Worm (Caenorhabditis elegans) whole organism, L1 larva: ENCODE measurements around the gene nspd-7.

Experiments used
- C34B4.2 ChIP-seq: sonication (generic microtip); optimal IDR thresholded peaks from 2 replicates; lab custom pipeline; 2017; ENCODE audit warnings: mild to moderate bottlenecking, missing genetic modification characterization, missing compliant biosample characterization
- F16B12.6 ChIP-seq: fragments of 150-350 bp; optimal IDR thresholded peaks from 2 replicates; lab custom pipeline; 2014; ENCODE audit warnings: missing biosample characterization, missing genetic modification characterization
- Y116A8C.19 ChIP-seq: sonication (generic microtip); optimal IDR thresholded peaks from 2 replicates; lab custom pipeline; 2016; ENCODE audit warnings: missing compliant biosample characterization, missing genetic modification characterization, borderline replicate concordance
- aha-1 ChIP-seq: fragments of 150-350 bp; optimal IDR thresholded peaks from 2 replicates; lab custom pipeline; 2014; ENCODE audit warnings: missing biosample characterization, missing genetic modification characterization
- alr-1 ChIP-seq: fragments of 200-800 bp; sonication (Bioruptor generic); optimal IDR thresholded peaks from 2 replicates; lab custom pipeline; 2018; ENCODE audit warnings: borderline replicate concordance, mild to moderate bottlenecking, missing genetic modification characterization, missing compliant biosample characterization
- ama-1 ChIP-seq: fragments of 150-350 bp; optimal IDR thresholded peaks from 2 replicates; lab custom pipeline; 2014
- ceh-82 ChIP-seq, 3 experiments: fragments of 150-350 bp in 1 of 3; sonication (generic microtip) in 2 of 3; optimal IDR thresholded peaks; 2 replicates each; lab custom pipeline; 2014 to 2017; ENCODE audit warnings: missing biosample characterization in 3 of 3, missing genetic modification characterization in 3 of 3
- ceh-88 ChIP-seq: fragments of 200-800 bp; sonication (Bioruptor generic); IDR thresholded peaks from 2 replicates; pipeline ENCODE4 v1.3.6; 2022; ENCODE audit warnings: missing genetic modification characterization, missing compliant biosample characterization
- dsc-1 ChIP-seq: sonication (generic microtip); optimal IDR thresholded peaks from 2 replicates; lab custom pipeline; 2016; ENCODE audit warnings: mild to moderate bottlenecking, missing genetic modification characterization, missing compliant biosample characterization
- efl-1 ChIP-seq, 4 experiments: fragments of 150-350 bp; optimal IDR thresholded peaks in 3 of 4; peaks in 1 of 4; 1 replicate in 1 of 4; 2 replicates in 3 of 4; lab custom pipeline; 2014; ENCODE audit warnings: missing biosample characterization in 2 of 4, missing genetic modification characterization in 2 of 4, missing genetic modification reagents in 2 of 4
- efl-3 ChIP-seq: fragments of 200-800 bp; sonication (Bioruptor generic); optimal IDR thresholded peaks from 2 replicates; lab custom pipeline; 2018; ENCODE audit warnings: mild to moderate bottlenecking, missing genetic modification characterization, missing compliant biosample characterization
- egl-13 ChIP-seq: sonication (generic microtip); optimal IDR thresholded peaks from 2 replicates; lab custom pipeline; 2016; ENCODE audit warnings: missing genotype, missing genetic modification reagents, missing genetic modification characterization, missing compliant biosample characterization
- egl-27 ChIP-seq, 2 experiments: fragments of 150-350 bp in 1 of 2; sonication (generic microtip); optimal IDR thresholded peaks; 3 replicates each; lab custom pipeline; 2017 to 2018; ENCODE audit warnings: missing biosample characterization in 2 of 2, missing genetic modification characterization in 2 of 2, missing genetic modification reagents in 2 of 2
- elt-2 ChIP-seq: sonication (generic microtip); optimal IDR thresholded peaks from 2 replicates; lab custom pipeline; 2016; ENCODE audit warnings: missing genetic modification characterization, mild to moderate bottlenecking, inconsistent platforms, missing compliant biosample characterization, missing genetic modification reagents
- elt-3 ChIP-seq, 6 experiments: fragments of 150-350 bp in 1 of 6; sonication (generic microtip); optimal IDR thresholded peaks; 2 replicates each; lab custom pipeline; 2017 to 2018; ENCODE audit warnings: missing biosample characterization in 6 of 6, missing genetic modification characterization in 6 of 6, inconsistent platforms in 1 of 6
- ets-5 ChIP-seq: fragments of 200-800 bp; sonication (Bioruptor generic); IDR thresholded peaks from 2 replicates; pipeline ENCODE4 v1.3.6; 2022; ENCODE audit warnings: missing genetic modification characterization, missing compliant biosample characterization
- fkh-4 ChIP-seq: sonication (generic microtip); optimal IDR thresholded peaks from 2 replicates; lab custom pipeline; 2016; ENCODE audit warnings: missing compliant biosample characterization, missing genetic modification characterization, borderline replicate concordance
- fos-1 ChIP-seq: fragments of 150-350 bp; optimal IDR thresholded peaks from 2 replicates; lab custom pipeline; 2014; ENCODE audit warnings: missing biosample characterization, missing genetic modification characterization
- grh-1 ChIP-seq: fragments of 200-800 bp; sonication (Bioruptor generic); IDR thresholded peaks from 2 replicates; pipeline ENCODE4 v1.3.6; 2022; ENCODE audit warnings: missing genetic modification reagents, missing genetic modification characterization, missing compliant biosample characterization
- hpl-2 ChIP-seq: fragments of 150-350 bp; optimal IDR thresholded peaks from 2 replicates; lab custom pipeline; 2014; ENCODE audit warnings: missing biosample characterization, missing genetic modification reagents, missing genetic modification characterization
- lin-14 ChIP-seq: fragments of 200-800 bp; sonication (Bioruptor generic); optimal IDR thresholded peaks from 2 replicates; lab custom pipeline; 2018; ENCODE audit warnings: mild to moderate bottlenecking, missing genetic modification characterization, moderate library complexity, missing compliant biosample characterization
- lin-15B ChIP-seq: fragments of 150-350 bp; sonication (generic microtip); optimal IDR thresholded peaks from 3 replicates; lab custom pipeline; 2014; ENCODE audit warnings: missing biosample characterization, missing genetic modification characterization
- lin-39 ChIP-seq: fragments of 150-350 bp; optimal IDR thresholded peaks from 2 replicates; lab custom pipeline; 2014; ENCODE audit warnings: missing biosample characterization, missing genetic modification reagents, missing genetic modification characterization
- lir-3 ChIP-seq: sonication (generic microtip); optimal IDR thresholded peaks from 2 replicates; lab custom pipeline; 2016; ENCODE audit warnings: mild to moderate bottlenecking, missing genetic modification characterization, moderate library complexity, missing compliant biosample characterization; ENCODE audit not compliant: poor library complexity
- lsy-2 ChIP-seq, 2 experiments: fragments of 150-350 bp; optimal IDR thresholded peaks; 2 replicates each; lab custom pipeline; 2014; ENCODE audit warnings: missing biosample characterization in 2 of 2, missing genetic modification characterization in 2 of 2
- mdl-1 ChIP-seq, 2 experiments: fragments of 150-350 bp; optimal IDR thresholded peaks; 2 replicates each; lab custom pipeline; 2014 to 2017; ENCODE audit warnings: missing biosample characterization in 2 of 2, missing genetic modification characterization in 2 of 2, inconsistent platforms in 1 of 2
- mef-2 ChIP-seq: fragments of 150-350 bp; optimal IDR thresholded peaks from 2 replicates; lab custom pipeline; 2014; ENCODE audit warnings: missing biosample characterization, missing genetic modification characterization
- mep-1 ChIP-seq: fragments of 150-350 bp; optimal IDR thresholded peaks from 2 replicates; lab custom pipeline; 2014; ENCODE audit warnings: missing biosample characterization, missing genetic modification characterization
- nhr-12 ChIP-seq: sonication (generic microtip); optimal IDR thresholded peaks from 2 replicates; lab custom pipeline; 2017; ENCODE audit warnings: missing biosample characterization, missing genetic modification characterization
- nhr-19 ChIP-seq: fragments of 200-800 bp; sonication (Bioruptor generic); conservative IDR thresholded peaks from 2 replicates; pipeline ENCODE4 v1.3.6; 2022; ENCODE audit warnings: missing genetic modification characterization, missing compliant biosample characterization
- nhr-237 ChIP-seq: fragments of 150-350 bp; optimal IDR thresholded peaks from 2 replicates; lab custom pipeline; 2014; ENCODE audit warnings: missing biosample characterization, missing genetic modification characterization
- nhr-28 ChIP-seq: fragments of 150-350 bp; optimal IDR thresholded peaks from 2 replicates; lab custom pipeline; 2014; ENCODE audit warnings: missing biosample characterization, missing genetic modification characterization
- nhr-71 ChIP-seq: sonication (generic microtip); optimal IDR thresholded peaks from 2 replicates; lab custom pipeline; 2016; ENCODE audit warnings: mild to moderate bottlenecking, missing genetic modification characterization, moderate library complexity, missing compliant biosample characterization
- nhr-77 ChIP-seq: fragments of 150-350 bp; optimal IDR thresholded peaks from 2 replicates; lab custom pipeline; 2014; ENCODE audit warnings: missing biosample characterization, missing genetic modification characterization
- nhr-85 ChIP-seq: sonication (generic microtip); peaks from one replicate; lab custom pipeline; 2016; ENCODE audit warnings: missing genetic modification characterization, inconsistent platforms, missing compliant biosample characterization
- nhr-90 ChIP-seq: sonication (generic microtip); optimal IDR thresholded peaks from 2 replicates; lab custom pipeline; 2016; ENCODE audit warnings: mild to moderate bottlenecking, missing genetic modification characterization, missing compliant biosample characterization; ENCODE audit not compliant: poor library complexity
- pax-3 ChIP-seq: fragments of 200-800 bp; sonication (Bioruptor generic); optimal IDR thresholded peaks from 2 replicates; lab custom pipeline; 2018; ENCODE audit warnings: mild to moderate bottlenecking, missing genetic modification characterization, moderate library complexity, missing compliant biosample characterization
- pqm-1 ChIP-seq: sonication (generic microtip); optimal IDR thresholded peaks from 3 replicates; lab custom pipeline; 2017; ENCODE audit warnings: missing biosample characterization, missing genetic modification characterization
- skn-1 ChIP-seq: fragments of 150-350 bp; optimal IDR thresholded peaks from 2 replicates; lab custom pipeline; 2014; ENCODE audit warnings: missing biosample characterization, missing genetic modification characterization
- snpc-4 ChIP-seq: fragments of 150-350 bp; optimal IDR thresholded peaks from 2 replicates; lab custom pipeline; 2014; ENCODE audit warnings: missing biosample characterization, missing genetic modification characterization
- sup-37 ChIP-seq: fragments of 200-800 bp; sonication (Bioruptor generic); optimal IDR thresholded peaks from 2 replicates; lab custom pipeline; 2018; ENCODE audit warnings: mild to moderate bottlenecking, missing genetic modification characterization, missing compliant biosample characterization
- swsn-7 ChIP-seq: sonication (generic microtip); optimal IDR thresholded peaks from 2 replicates; lab custom pipeline; 2016; ENCODE audit warnings: missing genetic modification characterization, missing compliant biosample characterization
- tlp-1 ChIP-seq: fragments of 150-350 bp; optimal IDR thresholded peaks from 2 replicates; lab custom pipeline; 2014; ENCODE audit warnings: missing biosample characterization, missing genetic modification characterization
- unc-62 ChIP-seq: fragments of 150-350 bp; optimal IDR thresholded peaks from 2 replicates; lab custom pipeline; 2014; ENCODE audit warnings: missing biosample characterization, missing genetic modification reagents, missing genetic modification characterization
- unc-86 ChIP-seq: sonication (generic microtip); optimal IDR thresholded peaks from 2 replicates; lab custom pipeline; 2016; ENCODE audit warnings: missing genetic modification characterization, missing compliant biosample characterization
- vab-15 ChIP-seq: sonication (generic microtip); optimal IDR thresholded peaks from 2 replicates; lab custom pipeline; 2017; ENCODE audit warnings: missing genotype, mild to moderate bottlenecking, missing genetic modification characterization, missing compliant biosample characterization
- zip-4 ChIP-seq: fragments of 200-800 bp; sonication (Bioruptor generic); optimal IDR thresholded peaks from 2 replicates; lab custom pipeline; 2018; ENCODE audit warnings: mild to moderate bottlenecking, missing genetic modification characterization, moderate library complexity, missing compliant biosample characterization
- ztf-11 ChIP-seq, 2 experiments: sonication (generic microtip); optimal IDR thresholded peaks; 2 replicates each; lab custom pipeline; 2016 to 2017; ENCODE audit warnings: missing genetic modification characterization in 2 of 2, missing biosample characterization in 1 of 2, missing compliant biosample characterization in 1 of 2

nspd-7 gene

ce11 chrIV:10251764-10252163, 17.2 kb downstream of the nspd-7 start:
- TF ChIP-seq hpl-2 (GFP tag; lab: Kevin White, UChicago) (no peak), lin-15B (tag; lab: Kevin White, UChicago) (no peak)
- TF ChIP-seq, all 84 proteins: peak for 0

- no peak for TF ChIP-seq fkh-4 (tag; lab: Kevin White, UChicago)
- no peak for TF ChIP-seq pqm-1
- no peak for TF ChIP-seq egl-13 (tag; lab: Kevin White, UChicago)
- no peak for TF ChIP-seq elt-2 (tag; lab: Kevin White, UChicago)
- TF ChIP-seq fos-1 (tag; lab: Kevin White, UChicago): no peak
- TF ChIP-seq nhr-71 (tag; lab: Kevin White, UChicago): peak; percentile 85
- TF ChIP-seq elt-3 (tag; optimal IDR thresholded peaks at IDR 0.05; lab: Kevin White, UChicago): peak in 2 of 6 experiments; percentile 76 to 78
- no peak for TF ChIP-seq lsy-2 (tag; optimal IDR thresholded peaks at IDR 0.05; lab: Kevin White, UChicago)
- TF ChIP-seq ceh-82 (tag; optimal IDR thresholded peaks at IDR 0.05; lab: Kevin White, UChicago): no peak
- TF ChIP-seq nhr-237 (tag; lab: Kevin White, UChicago): no peak
- no peak for TF ChIP-seq tlp-1
- no peak for TF ChIP-seq ceh-88 (GFP tag; lab: Robert Waterston, UW)
- TF ChIP-seq unc-86 (tag; lab: Kevin White, UChicago): no peak
- no peak for TF ChIP-seq grh-1 (GFP tag; lab: Robert Waterston, UW)
- no peak for TF ChIP-seq alr-1 (tag; lab: Kevin White, UChicago)
- peak; percentile 50 for TF ChIP-seq nhr-85 (tag; lab: Kevin White, UChicago)
- TF ChIP-seq efl-1 (optimal IDR thresholded peaks at IDR 0.05; lab: Kevin White, UChicago): no peak
- no peak for TF ChIP-seq efl-1 (GFP tag; optimal IDR thresholded peaks at IDR 0.05 in 1 of 2; lab: Kevin White, UChicago)
- TF ChIP-seq lin-15B (tag; lab: Kevin White, UChicago): no peak
- no peak for TF ChIP-seq mep-1 (tag; lab: Kevin White, UChicago)
- no peak for TF ChIP-seq unc-62
- TF ChIP-seq lin-14 (GFP tag; lab: Kevin White, UChicago): peak; percentile 65
- TF ChIP-seq swsn-7: no peak
- TF ChIP-seq dsc-1: no peak
- no peak for TF ChIP-seq nhr-19 (GFP tag; lab: Robert Waterston, UW)
- no peak for TF ChIP-seq egl-27 (tag; optimal IDR thresholded peaks at IDR 0.05; lab: Kevin White, UChicago)
- TF ChIP-seq zip-4 (GFP tag; lab: Kevin White, UChicago): no peak
- TF ChIP-seq nhr-77 (tag; lab: Kevin White, UChicago): no peak
- TF ChIP-seq ama-1: no peak
- no peak for TF ChIP-seq efl-3 (GFP tag; lab: Kevin White, UChicago)
- no peak for TF ChIP-seq lin-39
These were observed 17.7 kb downstream of the nspd-7 start for ce11 chrIV:10251261-10251660.

ce11 chrIV:10250577-10251075, 18.4 kb downstream of the nspd-7 start, which contains the start of gene daf-14:
TSS of gene daf-14 (plus strand) at chrIV:10250627.
- TF ChIP-seq snpc-4 (tag; lab: Kevin White, UChicago) (no peak), ceh-88 (GFP tag; lab: Robert Waterston, UW) (no peak), nhr-12 (tag; lab: Kevin White, UChicago) (no peak), mef-2 (tag; lab: Kevin White, UChicago) (no peak), Y116A8C.19 (tag; lab: Kevin White, UChicago) (no peak), fos-1 (tag; lab: Kevin White, UChicago) (no peak), lir-3 (tag; lab: Kevin White, UChicago) (no peak), tlp-1 (no peak), ama-1 (no peak), F16B12.6 (tag; lab: Kevin White, UChicago) (no peak), nhr-90 (tag; lab: Kevin White, UChicago) (peak; percentile 50), C34B4.2 (no peak), ztf-11 (tag; optimal IDR thresholded peaks at IDR 0.05; lab: Kevin White, UChicago) (no peak), swsn-7 (no peak), ets-5 (GFP tag; lab: Robert Waterston, UW) (no peak), pax-3 (no peak), skn-1 (tag; lab: Kevin White, UChicago) (no peak), sup-37 (GFP tag; lab: Kevin White, UChicago) (no peak), nhr-85 (tag; lab: Kevin White, UChicago) (peak; percentile 81), hpl-2 (GFP tag; lab: Kevin White, UChicago) (no peak), mdl-1 (tag; optimal IDR thresholded peaks at IDR 0.05; lab: Kevin White, UChicago) (peak in 1 of 2 experiments; percentile 9), lin-14 (GFP tag; lab: Kevin White, UChicago) (peak; percentile 53), aha-1 (tag; lab: Kevin White, UChicago) (no peak), nhr-28 (tag; lab: Kevin White, UChicago) (no peak), alr-1 (tag; lab: Kevin White, UChicago) (no peak), vab-15 (tag; lab: Kevin White, UChicago) (no peak)
